Worm (Caenorhabditis elegans): Measurements from ENCODE around the gene F10C1.3.

Gene F10C1.3

ce11 chrII:5781935-5782921, 24.7 kb upstream of the F10C1.3 start, which contains the start of gene K05F1.6 (continued):
- TF ChIP-seq sdc-2 (tag; optimal IDR thresholded peaks at IDR 0.05) (peak; percentile 41), C08G9.2 (tag; optimal IDR thresholded peaks at IDR 0.05) (peak; percentile 54), tbx-2 (tag; optimal IDR thresholded peaks at IDR 0.05) (peak; percentile 60)

ce11 chrII:5779866-5780265, 22.3 kb upstream of the F10C1.3 start:
- TF ChIP-seq ceh-24 (tag; optimal IDR thresholded peaks at IDR 0.05) (no peak), hlh-6 (tag; optimal IDR thresholded peaks at IDR 0.05) (no peak), ceh-6 (GFP tag; optimal IDR thresholded peaks at IDR 0.05) (no peak), hlh-13 (GFP tag; optimal IDR thresholded peaks at IDR 0.05) (no peak), ceh-2 (tag; optimal IDR thresholded peaks at IDR 0.05) (no peak), ceh-14 (tag; optimal IDR thresholded peaks at IDR 0.05) (peak; percentile 2), hlh-30 (tag; optimal IDR thresholded peaks at IDR 0.05; ENCODE audit: insufficient read depth) (no peak), sox-2 (GFP tag; IDR thresholded peaks at IDR 0.05) (no peak), ceh-31 (tag; optimal IDR thresholded peaks at IDR 0.05) (peak; percentile 26), K09A11.1 (tag; optimal IDR thresholded peaks at IDR 0.05; ENCODE audit: insufficient read depth) (no peak), unc-86 (tag; optimal IDR thresholded peaks at IDR 0.05) (no peak), ceh-34 (tag; optimal IDR thresholded peaks at IDR 0.05) (no peak), ceh-45 (GFP tag; IDR thresholded peaks at IDR 0.05) (no peak), ztf-16 (tag; optimal IDR thresholded peaks at IDR 0.05) (no peak), nhr-232 (tag; optimal IDR thresholded peaks at IDR 0.05) (no peak), pat-9 (tag; optimal IDR thresholded peaks at IDR 0.05) (no peak), nfya-1 (tag; optimal IDR thresholded peaks at IDR 0.05) (peak; percentile 33), F13H6.1 (tag; optimal IDR thresholded peaks at IDR 0.05) (no peak), pax-1 (tag; optimal IDR thresholded peaks at IDR 0.05) (no peak), fax-1 (tag; optimal IDR thresholded peaks at IDR 0.05) (no peak), sdc-2 (tag; optimal IDR thresholded peaks at IDR 0.05) (no peak), syd-9 (tag; optimal IDR thresholded peaks at IDR 0.05) (no peak), ceh-18 (tag; optimal IDR thresholded peaks at IDR 0.05) (peak; percentile 46), ttx-3 (tag; optimal IDR thresholded peaks at IDR 0.05) (no peak), sox-4 (tag; optimal IDR thresholded peaks at IDR 0.05) (no peak), unc-3 (GFP tag; conservative IDR thresholded peaks at IDR 0.05) (no peak), unc-3 (tag; optimal IDR thresholded peaks at IDR 0.05) (no peak), ceh-48 (tag; optimal IDR thresholded peaks at IDR 0.05) (peak; percentile 21), ceh-30 (tag; optimal IDR thresholded peaks at IDR 0.05) (no peak), T23F11.4 (GFP tag; optimal IDR thresholded peaks at IDR 0.05) (no peak), mec-3 (tag; optimal IDR thresholded peaks at IDR 0.05; ENCODE audit: borderline replicate concordance) (no peak), eyg-1 (tag; optimal IDR thresholded peaks at IDR 0.05) (no peak), fkh-10 (GFP tag; optimal IDR thresholded peaks at IDR 0.05) (no peak), dmd-4 (tag; optimal IDR thresholded peaks at IDR 0.05; ENCODE audit: borderline replicate concordance) (no peak), ama-1 (optimal IDR thresholded peaks at IDR 0.05) (no peak), Y22D7AL.16 (tag; optimal IDR thresholded peaks at IDR 0.05) (no peak), pros-1 (tag; optimal IDR thresholded peaks at IDR 0.05) (no peak), ceh-9 (tag; optimal IDR thresholded peaks at IDR 0.05) (no peak), unc-55 (GFP tag; optimal IDR thresholded peaks at IDR 0.05) (peak; percentile 42), rnt-1 (tag; optimal IDR thresholded peaks at IDR 0.05) (no peak), ahr-1 (tag; optimal IDR thresholded peaks at IDR 0.05) (no peak), zip-5 (tag; optimal IDR thresholded peaks at IDR 0.05) (no peak), C38D4.7 (GFP tag; optimal IDR thresholded peaks at IDR 0.05) (no peak), ceh-19 (GFP tag; optimal IDR thresholded peaks at IDR 0.05) (no peak), tbx-2 (tag; optimal IDR thresholded peaks at IDR 0.05) (peak; percentile 11), pqm-1 (tag; optimal IDR thresholded peaks at IDR 0.05) (no peak), elt-4 (tag; optimal IDR thresholded peaks at IDR 0.05) (no peak), fkh-6 (tag; optimal IDR thresholded peaks at IDR 0.05) (no peak)
